Worm (Caenorhabditis elegans) whole organism, mixed stage, embryonic: ENCODE results near the gene ztf-17.

Source experiments
- elt-1 ChIP-seq: sonication (generic microtip); optimal IDR thresholded peaks from 2 replicates; lab custom pipeline; 2017; ENCODE audit warnings: missing genetic modification characterization, mild to moderate bottlenecking, missing compliant biosample characterization, antibody characterized with exemption, moderate library complexity, borderline replicate concordance; ENCODE audit not compliant: insufficient read depth
- nhr-12 ChIP-seq: fragments of 150-350 bp; optimal IDR thresholded peaks from 2 replicates; lab custom pipeline; 2014; ENCODE audit warnings: missing biosample characterization, missing genetic modification characterization
- sptf-1 ChIP-seq: sonication (generic microtip); optimal IDR thresholded peaks from 2 replicates; lab custom pipeline; 2017; ENCODE audit warnings: mild to moderate bottlenecking, missing genetic modification characterization, moderate library complexity, missing compliant biosample characterization

DNA sequence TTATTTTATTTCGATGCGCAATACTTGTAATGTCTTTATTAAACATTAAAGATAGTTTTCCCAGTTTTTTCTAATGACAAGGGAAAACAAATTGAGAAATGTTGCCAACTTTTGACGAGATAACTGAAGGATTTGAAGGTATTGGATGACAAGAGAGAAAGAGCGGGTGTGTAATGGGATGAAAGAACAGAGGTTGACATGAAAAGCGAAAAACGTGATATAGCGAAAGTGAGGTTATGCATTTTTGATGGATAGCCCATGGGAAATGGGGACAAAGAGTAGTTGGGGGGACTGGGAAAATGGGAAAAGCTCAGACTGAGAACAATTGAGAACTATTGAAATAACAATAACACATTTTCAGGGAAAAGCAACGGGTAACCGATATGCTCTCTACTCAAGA, 25.2 kb upstream of the ztf-17 start:
- no peak for TF ChIP-seq sptf-1 (tag; lab: Kevin White, UChicago)
- TF ChIP-seq nhr-12 (tag; lab: Kevin White, UChicago), result no peak
- TF ChIP-seq elt-1 (tag; lab: Kevin White, UChicago), result no peak
